Worm (Caenorhabditis elegans) whole organism, L4 larva: ENCODE results near the gene F45H10.2.

Experiments
- D1046.2 ChIP-seq: fragments of 200-800 bp; sonication (Bioruptor generic); IDR thresholded peaks from 2 replicates; pipeline ENCODE4 v1.3.6; 2022; ENCODE audit warnings: missing genetic modification characterization, missing compliant biosample characterization
- F10B5.3 ChIP-seq: sonication (generic microtip); optimal IDR thresholded peaks from 2 replicates; lab custom pipeline; 2016; ENCODE audit warnings: mild to moderate bottlenecking, missing genetic modification characterization, missing compliant biosample characterization
- F26F4.8 ChIP-seq: fragments of 200-800 bp; sonication (Bioruptor generic); conservative IDR thresholded peaks from 2 replicates; pipeline ENCODE4 v1.3.6; 2022; ENCODE audit warnings: missing genetic modification characterization, missing compliant biosample characterization
- F44E2.7 ChIP-seq: fragments of 200-800 bp; sonication (Bioruptor generic); IDR thresholded peaks from 2 replicates; pipeline ENCODE4 v2.1.2; 2022; ENCODE audit warnings: missing genetic modification characterization, missing compliant biosample characterization
- F49E8.2 ChIP-seq: sonication (generic microtip); optimal IDR thresholded peaks from 2 replicates; lab custom pipeline; 2016; ENCODE audit warnings: missing compliant biosample characterization, mild to moderate bottlenecking, missing genetic modification characterization, borderline replicate concordance
- R02D3.7 ChIP-seq: fragments of 150-350 bp; sonication (generic microtip); optimal IDR thresholded peaks from 3 replicates; lab custom pipeline; 2014; ENCODE audit warnings: missing biosample characterization, missing genetic modification characterization
- ZK337.2 ChIP-seq: fragments of 200-800 bp; sonication (Bioruptor generic); IDR thresholded peaks from 2 replicates; pipeline ENCODE4 v1.3.6; 2022; ENCODE audit warnings: missing genetic modification reagents, missing genetic modification characterization, missing compliant biosample characterization
- arid-1 ChIP-seq: fragments of 200-800 bp; sonication (Bioruptor generic); conservative IDR thresholded peaks from 2 replicates; pipeline ENCODE4 v1.3.6; 2022; ENCODE audit warnings: missing genetic modification reagents, missing genetic modification characterization, missing compliant biosample characterization
- ceh-20 ChIP-seq: fragments of 200-800 bp; sonication (Bioruptor generic); IDR thresholded peaks from 2 replicates; pipeline ENCODE4 v1.3.6; 2022; ENCODE audit warnings: missing genetic modification reagents, missing genetic modification characterization, missing compliant biosample characterization
- cey-2 ChIP-seq: sonication (generic microtip); optimal IDR thresholded peaks from 3 replicates; lab custom pipeline; 2017; ENCODE audit warnings: missing genetic modification characterization, mild to moderate bottlenecking, missing compliant biosample characterization, antibody characterized with exemption, borderline replicate concordance; ENCODE audit not compliant: insufficient read depth
- ctbp-1 ChIP-seq: fragments of 200-800 bp; sonication (Bioruptor generic); IDR thresholded peaks from 2 replicates; pipeline ENCODE4 v1.3.6; 2022; ENCODE audit warnings: missing genetic modification reagents, missing genetic modification characterization, missing compliant biosample characterization
- daf-12 ChIP-seq: fragments of 150-350 bp; optimal IDR thresholded peaks from 2 replicates; lab custom pipeline; 2014; ENCODE audit warnings: missing biosample characterization, missing genetic modification reagents, missing genetic modification characterization
- daf-16 ChIP-seq, 3 experiments: sonication (generic microtip); optimal IDR thresholded peaks; 2 replicates each; lab custom pipeline; 2016 to 2017; ENCODE audit warnings: missing genetic modification characterization in 3 of 3, missing genetic modification reagents in 3 of 3, mild to moderate bottlenecking in 2 of 3, missing compliant biosample characterization in 2 of 3, missing biosample characterization in 1 of 3, moderate library complexity in 1 of 3
- daf-19 ChIP-seq: fragments of 200-800 bp; sonication (Bioruptor generic); conservative IDR thresholded peaks from 2 replicates; pipeline ENCODE4 v1.3.6; 2022; ENCODE audit warnings: missing genetic modification characterization, missing compliant biosample characterization
- dmd-6 ChIP-seq: fragments of 200-800 bp; sonication (Bioruptor generic); IDR thresholded peaks from 2 replicates; pipeline ENCODE4 v1.3.6; 2022; ENCODE audit warnings: missing genetic modification reagents, missing genetic modification characterization, missing compliant biosample characterization
- dpl-1 ChIP-seq: fragments of 150-350 bp; optimal IDR thresholded peaks from 2 replicates; lab custom pipeline; 2014; ENCODE audit warnings: missing biosample characterization, missing genetic modification reagents, missing genetic modification characterization
- duxl-1 ChIP-seq: sonication (generic microtip); optimal IDR thresholded peaks from 2 replicates; lab custom pipeline; 2016; ENCODE audit warnings: mild to moderate bottlenecking, missing genetic modification characterization, moderate library complexity, missing compliant biosample characterization; ENCODE audit not compliant: poor library complexity
- dve-1 ChIP-seq: sonication (generic microtip); optimal IDR thresholded peaks from 2 replicates; lab custom pipeline; 2017; ENCODE audit warnings: antibody characterized with exemption, mild to moderate bottlenecking, missing genetic modification characterization, missing compliant biosample characterization; ENCODE audit not compliant: insufficient read depth
- egl-43 ChIP-seq: fragments of 200-800 bp; sonication (Bioruptor generic); IDR thresholded peaks from 2 replicates; pipeline ENCODE4 v1.3.6; 2022; ENCODE audit warnings: missing genetic modification reagents, missing genetic modification characterization, missing compliant biosample characterization
- fkh-10 ChIP-seq: fragments of 150-350 bp; optimal IDR thresholded peaks from 2 replicates; lab custom pipeline; 2014; ENCODE audit warnings: missing biosample characterization, missing genetic modification reagents, missing genetic modification characterization
- hif-1 ChIP-seq, 2 experiments: sonication (generic microtip); optimal IDR thresholded peaks; 2 replicates each; lab custom pipeline; 2016 to 2017; ENCODE audit warnings: missing compliant biosample characterization in 2 of 2, missing genetic modification characterization in 2 of 2, missing genetic modification reagents in 2 of 2, missing genotype in 2 of 2, mild to moderate bottlenecking in 1 of 2
- hlh-11 ChIP-seq: fragments of 200-800 bp; sonication (Bioruptor generic); optimal IDR thresholded peaks from 2 replicates; lab custom pipeline; 2018; ENCODE audit warnings: mild to moderate bottlenecking, missing genetic modification characterization, missing compliant biosample characterization
- lin-13 ChIP-seq: fragments of 150-350 bp; optimal IDR thresholded peaks from 2 replicates; lab custom pipeline; 2014; ENCODE audit warnings: missing biosample characterization, missing genetic modification reagents, missing genetic modification characterization
- lin-15B ChIP-seq: fragments of 150-350 bp; sonication (generic microtip); optimal IDR thresholded peaks from 3 replicates; lab custom pipeline; 2014; ENCODE audit warnings: missing biosample characterization, missing genetic modification characterization
- lin-29 ChIP-seq: fragments of 200-800 bp; sonication (Bioruptor generic); IDR thresholded peaks from 2 replicates; pipeline ENCODE4 v1.3.6; 2022; ENCODE audit warnings: missing genetic modification reagents, missing genetic modification characterization, missing compliant biosample characterization
- lsy-2 ChIP-seq, 2 experiments: fragments of 150-350 bp in 1 of 2; sonication (generic microtip) in 1 of 2; optimal IDR thresholded peaks; 2 replicates each; lab custom pipeline; 2014 to 2017; ENCODE audit warnings: missing biosample characterization in 2 of 2, missing genetic modification characterization in 2 of 2
- madf-9 ChIP-seq: fragments of 200-800 bp; sonication (Bioruptor generic); conservative IDR thresholded peaks from 2 replicates; pipeline ENCODE4 v1.3.6; 2022; ENCODE audit warnings: missing genetic modification reagents, missing genetic modification characterization, missing compliant biosample characterization
- mdl-1 ChIP-seq, 2 experiments: fragments of 150-350 bp in 1 of 2; sonication (generic microtip) in 1 of 2; optimal IDR thresholded peaks; 2 replicates each; lab custom pipeline; 2014 to 2017; ENCODE audit warnings: missing biosample characterization in 2 of 2, missing genetic modification characterization in 2 of 2
- mdt-29 ChIP-seq: fragments of 200-800 bp; sonication (Bioruptor generic); IDR thresholded peaks from 2 replicates; pipeline ENCODE4 v1.3.6; 2022; ENCODE audit warnings: missing genetic modification reagents, missing genetic modification characterization, missing compliant biosample characterization
- mep-1 ChIP-seq: fragments of 150-350 bp; sonication (generic microtip); optimal IDR thresholded peaks from 3 replicates; lab custom pipeline; 2014; ENCODE audit warnings: missing biosample characterization, missing genetic modification characterization
- mxl-3 ChIP-seq: fragments of 200-800 bp; sonication (Bioruptor generic); optimal IDR thresholded peaks from 2 replicates; lab custom pipeline; 2018; ENCODE audit warnings: mild to moderate bottlenecking, missing genetic modification characterization, missing compliant biosample characterization
- nhr-10 ChIP-seq: fragments of 150-350 bp; optimal IDR thresholded peaks from 2 replicates; lab custom pipeline; 2014; ENCODE audit warnings: missing biosample characterization, missing genetic modification characterization
- nhr-25 ChIP-seq: sonication (generic microtip); optimal IDR thresholded peaks from 2 replicates; lab custom pipeline; 2017; ENCODE audit warnings: missing genetic modification characterization, mild to moderate bottlenecking, missing compliant biosample characterization, antibody characterized with exemption, moderate library complexity, borderline replicate concordance; ENCODE audit not compliant: insufficient read depth
- nhr-28 ChIP-seq: fragments of 150-350 bp; optimal IDR thresholded peaks from 2 replicates; lab custom pipeline; 2014; ENCODE audit warnings: missing biosample characterization, missing genetic modification characterization
- nhr-42 ChIP-seq: fragments of 200-800 bp; sonication (Bioruptor generic); IDR thresholded peaks from 2 replicates; pipeline ENCODE4 v1.3.6; 2022; ENCODE audit warnings: missing genetic modification characterization, missing compliant biosample characterization
- nhr-48 ChIP-seq: sonication (generic microtip); optimal IDR thresholded peaks from 2 replicates; lab custom pipeline; 2016; ENCODE audit warnings: mild to moderate bottlenecking, missing genetic modification characterization, missing compliant biosample characterization
- nhr-76 ChIP-seq: fragments of 150-350 bp; optimal IDR thresholded peaks from 2 replicates; lab custom pipeline; 2014; ENCODE audit warnings: missing biosample characterization, missing genetic modification characterization
- pqm-1 ChIP-seq: sonication (generic microtip); optimal IDR thresholded peaks from 2 replicates; lab custom pipeline; 2017; ENCODE audit warnings: missing biosample characterization, missing genetic modification characterization
- skn-1 ChIP-seq: fragments of 150-350 bp; optimal IDR thresholded peaks from 2 replicates; lab custom pipeline; 2014; ENCODE audit warnings: missing biosample characterization, missing genetic modification characterization
- spr-1 ChIP-seq: sonication (generic microtip); optimal IDR thresholded peaks from 2 replicates; lab custom pipeline; 2016; ENCODE audit warnings: mild to moderate bottlenecking, missing genetic modification characterization, missing compliant biosample characterization
- tag-97 ChIP-seq: fragments of 200-800 bp; sonication (Bioruptor generic); IDR thresholded peaks from 2 replicates; pipeline ENCODE4 v1.3.6; 2022; ENCODE audit warnings: missing genetic modification characterization, missing compliant biosample characterization
- unc-62 ChIP-seq, 3 experiments: fragments of 150-350 bp in 1 of 3; sonication (generic microtip); optimal IDR thresholded peaks in 2 of 3; peaks in 1 of 3; 1 replicate in 1 of 3; 2 replicates in 2 of 3; lab custom pipeline; 2014 to 2017; ENCODE audit warnings: missing biosample characterization in 3 of 3, missing genetic modification characterization in 3 of 3, missing genetic modification reagents in 3 of 3, missing genotype in 1 of 3
- vab-7 ChIP-seq: fragments of 200-800 bp; sonication (Bioruptor generic); IDR thresholded peaks from 2 replicates; pipeline ENCODE4 v1.3.6; 2022; ENCODE audit warnings: missing genetic modification reagents, missing genetic modification characterization, missing compliant biosample characterization
- zag-1 ChIP-seq: fragments of 150-350 bp; optimal IDR thresholded peaks from 2 replicates; lab custom pipeline; 2014; ENCODE audit warnings: missing biosample characterization, missing genetic modification characterization
- zfp-3 ChIP-seq: fragments of 200-800 bp; sonication (Bioruptor generic); conservative IDR thresholded peaks from 2 replicates; pipeline ENCODE4 v1.3.6; 2022; ENCODE audit warnings: missing genetic modification reagents, missing genetic modification characterization, missing compliant biosample characterization

F45H10.2 gene

ce11 chrII:13507535-13507934 is 14.7 kb upstream of the F45H10.2 start, which contains the start of gene nep-17:
nep-17 (plus strand) TSS chrII:13507819.
- TF ChIP-seq nhr-10 (tag; lab: Kevin White, UChicago) (no peak), arid-1 (GFP tag; lab: Robert Waterston, UW) (no peak), F44E2.7 (GFP tag; lab: Robert Waterston, UW) (no peak), madf-9 (GFP tag; lab: Robert Waterston, UW) (no peak), nhr-48 (tag; lab: Kevin White, UChicago) (no peak), hif-1 (tag; optimal IDR thresholded peaks at IDR 0.05; lab: Kevin White, UChicago) (no peak), vab-7 (GFP tag; lab: Robert Waterston, UW) (no peak), dmd-6 (GFP tag; lab: Robert Waterston, UW) (peak; percentile 45; the same call in 1 of the 2 replicates), skn-1 (tag; lab: Kevin White, UChicago) (no peak), nhr-76 (tag; lab: Kevin White, UChicago) (no peak), egl-43 (no peak), ceh-20 (GFP tag; lab: Robert Waterston, UW) (no peak), pqm-1 (tag; lab: Kevin White, UChicago) (peak; percentile 65), dpl-1 (GFP tag; lab: Kevin White, UChicago) (no peak), nhr-25 (no peak), nhr-42 (GFP tag; lab: Robert Waterston, UW) (no peak), zag-1 (tag; lab: Kevin White, UChicago) (no peak), F49E8.2 (no peak), lsy-2 (tag; optimal IDR thresholded peaks at IDR 0.05; lab: Kevin White, UChicago) (no peak), zfp-3 (GFP tag; lab: Robert Waterston, UW) (no peak), unc-62 (GFP tag; optimal IDR thresholded peaks at IDR 0.05 in 1 of 2; lab: Kevin White, UChicago) (no peak), unc-62 (tag; optimal IDR thresholded peaks at IDR 0.05; lab: Kevin White, UChicago) (no peak), daf-19 (GFP tag; lab: Robert Waterston, UW) (no peak), daf-16 (GFP tag; optimal IDR thresholded peaks at IDR 0.05; lab: Kevin White, UChicago) (no peak), daf-16 (tag; optimal IDR thresholded peaks at IDR 0.05; lab: Kevin White, UChicago) (peak; percentile 24), ZK337.2 (GFP tag; lab: Robert Waterston, UW) (no peak), dve-1 (peak; percentile 36), mep-1 (no peak), duxl-1 (tag; lab: Kevin White, UChicago) (no peak), F10B5.3 (no peak), lin-29 (GFP tag; lab: Robert Waterston, UW) (no peak), fkh-10 (GFP tag; lab: Kevin White, UChicago) (no peak), mdt-29 (GFP tag; lab: Robert Waterston, UW) (no peak), nhr-28 (no peak), R02D3.7 (tag; lab: Kevin White, UChicago) (no peak), cey-2 (tag; lab: Kevin White, UChicago) (no peak), hlh-11 (tag; lab: Kevin White, UChicago) (peak; percentile 52), daf-12 (tag; lab: Kevin White, UChicago) (no peak), D1046.2 (no peak), F26F4.8 (no peak), ctbp-1 (GFP tag; lab: Robert Waterston, UW) (no peak), mxl-3 (GFP tag; lab: Kevin White, UChicago) (peak; percentile 27), tag-97 (GFP tag; lab: Robert Waterston, UW) (no peak), spr-1 (tag; lab: Kevin White, UChicago) (no peak), lin-13 (no peak), mdl-1 (tag; optimal IDR thresholded peaks at IDR 0.05; lab: Kevin White, UChicago) (no peak), lin-15B (no peak)
